Worm (Caenorhabditis elegans) whole organism, dauer: Measurements from ENCODE around the gene C05A9.2.

Source experiments
- unc-62 ChIP-seq: sonication (generic microtip); optimal IDR thresholded peaks from 2 replicates; lab custom pipeline; 2017; ENCODE audit warnings: missing biosample characterization, missing genetic modification reagents, missing genetic modification characterization

C05A9.2 gene

ce11 chrX:10853271-10853670 is 8.8 kb upstream of the C05A9.2 start:
- TF ChIP-seq unc-62: no peak

- TF ChIP-seq unc-62: no peak
Measured at ce11 chrX:10851735-10852134, 7.3 kb upstream of the C05A9.2 start.

- no peak for TF ChIP-seq unc-62
Measured at ce11 chrX:10851202-10851601, 6.7 kb upstream of the C05A9.2 start.

- no peak for TF ChIP-seq unc-62
Measured at ce11 chrX:10846898-10847297, 2.4 kb upstream of the C05A9.2 start.

ce11 chrX:10844137-10844536 is 337 bp downstream of the C05A9.2 start:
- TF ChIP-seq unc-62: no peak

- no peak for TF ChIP-seq unc-62
Measured at ce11 chrX:10838550-10838949, 5.9 kb downstream of the C05A9.2 start, which contains the start of gene plc-1. plc-1 (minus strand) TSS chrX:10838650.

ce11 chrX:10837609-10838008 is 6.9 kb downstream of the C05A9.2 start:
- TF ChIP-seq unc-62: no peak

- TF ChIP-seq unc-62: no peak
Measured at ce11 chrX:10834568-10834967, 9.9 kb downstream of the C05A9.2 start.

ce11 chrX:10821160-10821559 is 23.3 kb downstream of the C05A9.2 start:
- no peak for TF ChIP-seq unc-62

- TF ChIP-seq unc-62: no peak
Measured at ce11 chrX:10820511-10820910, 24.0 kb downstream of the C05A9.2 start, which contains the start of gene F31B12.3. F31B12.3 (minus strand) TSS chrX:10820611.

ce11 chrX:10804441-10804840 is 40.0 kb downstream of the C05A9.2 start, which contains the start of gene F31B12.4:
F31B12.4 (plus strand) TSS chrX:10804741.
- no peak for TF ChIP-seq unc-62

- TF ChIP-seq unc-62: no peak
Measured at ce11 chrX:10794647-10795046, 49.8 kb downstream of the C05A9.2 start, which contains the start of gene T05A10.6. T05A10.6 (minus strand) TSS chrX:10794747.

- TF ChIP-seq unc-62: no peak
Measured at ce11 chrX:10792435-10792834, 52.0 kb downstream of the C05A9.2 start, which contains the start of gene vap-2. vap-2 (minus strand) TSS chrX:10792535.
